Worm (Caenorhabditis elegans): ENCODE results near the gene K06A4.6.

Gene K06A4.6

ce11 chrV:9439315-9440002 is 41.0 kb downstream of the K06A4.6 start, which contains the start of gene Y54B9A.1:
Y54B9A.1 (minus strand) TSS chrV:9439549.
- TF ChIP-seq madf-3 (GFP tag; IDR thresholded peaks at IDR 0.05) (peak; percentile 91), ceh-91 (GFP tag; IDR thresholded peaks at IDR 0.05) (0 out of 2 replicates have a peak, but pooled peaks have one; percentile 8), rcor-1 (GFP tag; IDR thresholded peaks at IDR 0.05) (peak; percentile 79), hmg-20 (GFP tag; IDR thresholded peaks at IDR 0.05) (peak; percentile 39; the same call in 1 of the 2 replicates), F33H1.4 (GFP tag; IDR thresholded peaks at IDR 0.05) (peak; percentile 70), Y53G8AR.9 (GFP tag; conservative IDR thresholded peaks at IDR 0.05) (peak; percentile 74), ekl-4 (GFP tag; IDR thresholded peaks at IDR 0.05) (peak; percentile 84), C17E4.6 (GFP tag; IDR thresholded peaks at IDR 0.05) (peak; percentile 44; the same call in 1 of the 2 replicates), pbrm-1 (GFP tag; IDR thresholded peaks at IDR 0.05) (peak; percentile 65; the same call in 1 of the 2 replicates), D2030.7 (GFP tag; IDR thresholded peaks at IDR 0.05) (0 out of 2 replicates have a peak, but pooled peaks have one; percentile 49), nhr-120 (GFP tag; IDR thresholded peaks at IDR 0.05) (0 out of 2 replicates have a peak, but pooled peaks have one; percentile 8), egrh-3 (GFP tag; IDR thresholded peaks at IDR 0.05) (peak; percentile 19; the same call in 1 of the 2 replicates), ceh-40 (GFP tag; IDR thresholded peaks at IDR 0.05) (peak; percentile 63; the same call in 1 of the 2 replicates), lin-26 (GFP tag; IDR thresholded peaks at IDR 0.05) (peak; percentile 79; the same call in 1 of the 2 replicates), bed-2 (GFP tag; IDR thresholded peaks at IDR 0.05) (0 out of 2 replicates have a peak, but pooled peaks have one; percentile 34), ceh-58 (GFP tag; IDR thresholded peaks at IDR 0.05) (0 out of 2 replicates have a peak, but pooled peaks have one; percentile 79), hsf-1 (GFP tag; IDR thresholded peaks at IDR 0.05) (peak; percentile 94), dox-1 (GFP tag; IDR thresholded peaks at IDR 0.05) (peak; percentile 86; the same call in 1 of the 2 replicates), attf-6 (GFP tag; IDR thresholded peaks at IDR 0.05) (peak; percentile 93), madf-6 (GFP tag; IDR thresholded peaks at IDR 0.05) (peak; percentile 91), F39B2.1 (GFP tag; IDR thresholded peaks at IDR 0.05) (peak; percentile 73; the same call in 1 of the 2 replicates)

- peak; percentile 92 for TF ChIP-seq hsf-1 (GFP tag; IDR thresholded peaks at IDR 0.05)
Measured at ce11 chrV:9438629-9439028, 41.8 kb downstream of the K06A4.6 start.

Data from whole organism, young adult.